Fruit fly (Drosophila melanogaster) whole organism, embryonic: Measurements from ENCODE around the gene Snx6.

Experiments used
- Abd-B ChIP-seq: fragments of 200-800 bp; sonication (Bioruptor generic); optimal IDR thresholded peaks from 2 replicates; lab custom pipeline; 2018; ENCODE audit warnings: missing biosample characterization, mild to moderate bottlenecking, missing genetic modification characterization, moderate library complexity
- CG14667 ChIP-seq: fragments of 200-800 bp; sonication (Bioruptor generic); IDR thresholded peaks from 2 replicates; pipeline ENCODE4 v1.3.6; 2022; ENCODE audit warnings: missing biosample characterization, missing genetic modification characterization
- CG15011 ChIP-seq: fragments of 200-800 bp; sonication (Bioruptor generic); optimal IDR thresholded peaks from 3 replicates; lab custom pipeline; 2018; ENCODE audit warnings: missing biosample characterization, mild to moderate bottlenecking, missing genetic modification characterization
- CG1647 ChIP-seq: fragments of 200-800 bp; sonication (Bioruptor generic); optimal IDR thresholded peaks from 3 replicates; lab custom pipeline; 2016; ENCODE audit warnings: missing biosample characterization, missing genetic modification characterization
- CG16813 ChIP-seq: fragments of 200-800 bp; sonication (Bioruptor generic); IDR thresholded peaks from 3 replicates; pipeline ENCODE4 v1.3.6; 2022; ENCODE audit warnings: missing biosample characterization, missing genetic modification characterization; ENCODE audit not compliant: partially characterized antibody
- CG2129 ChIP-seq: fragments of 200-800 bp; sonication (Bioruptor generic); IDR thresholded peaks from 2 replicates; pipeline ENCODE4 v1.3.6; 2022; ENCODE audit warnings: missing biosample characterization, missing genetic modification characterization; ENCODE audit not compliant: partially characterized antibody
- CG4404 ChIP-seq: fragments of 200-800 bp; sonication (Bioruptor generic); IDR thresholded peaks from 2 replicates; pipeline ENCODE4 v1.3.6; 2022; ENCODE audit warnings: missing biosample characterization, missing genetic modification characterization
- CG4617 ChIP-seq: fragments of 200-800 bp; sonication (Bioruptor generic); optimal IDR thresholded peaks from 3 replicates; lab custom pipeline; 2016; ENCODE audit warnings: missing biosample characterization, missing genetic modification characterization, borderline replicate concordance
- CG6791 ChIP-seq: fragments of 200-800 bp; sonication (Bioruptor generic); IDR thresholded peaks from 3 replicates; pipeline ENCODE4 v1.3.6; 2022; ENCODE audit warnings: missing biosample characterization, missing genetic modification characterization; ENCODE audit not compliant: partially characterized antibody
- CG7839 ChIP-seq: fragments of 200-800 bp; sonication (Bioruptor generic); optimal IDR thresholded peaks from 3 replicates; lab custom pipeline; 2018; ENCODE audit warnings: missing biosample characterization, mild to moderate bottlenecking, missing genetic modification characterization, moderate library complexity
- CG7987 ChIP-seq: fragments of 200-800 bp; sonication (Bioruptor generic); optimal IDR thresholded peaks from 2 replicates; lab custom pipeline; 2018; ENCODE audit warnings: missing biosample characterization, mild to moderate bottlenecking, missing genetic modification characterization, moderate library complexity
- CG8359 ChIP-seq: fragments of 200-800 bp; sonication (Bioruptor generic); optimal IDR thresholded peaks from 2 replicates; lab custom pipeline; 2017; ENCODE audit warnings: missing biosample characterization, mild to moderate bottlenecking, missing genetic modification characterization, borderline replicate concordance
- CG8478 ChIP-seq: fragments of >200 bp; optimal IDR thresholded peaks from 2 replicates; lab custom pipeline; 2018
- CG8765 ChIP-seq: fragments of 200-800 bp; sonication (Bioruptor generic); IDR thresholded peaks from 2 replicates; pipeline ENCODE4 v1.3.6; 2022; ENCODE audit warnings: missing biosample characterization, missing genetic modification characterization
- CHES-1-like ChIP-seq: fragments of 200-800 bp; sonication (Bioruptor generic); optimal IDR thresholded peaks from 2 replicates; lab custom pipeline; 2016; ENCODE audit warnings: missing biosample characterization, missing genetic modification characterization
- D19B ChIP-seq: fragments of 200-800 bp; sonication (Bioruptor generic); optimal IDR thresholded peaks from 2 replicates; lab custom pipeline; 2017; ENCODE audit warnings: missing biosample characterization, mild to moderate bottlenecking, missing genetic modification characterization
- Dip3 ChIP-seq: fragments of 200-800 bp; sonication (Bioruptor generic); optimal IDR thresholded peaks from 3 replicates; lab custom pipeline; 2016; ENCODE audit warnings: missing biosample characterization, missing genetic modification characterization
- Doc2 ChIP-seq: fragments of 200-800 bp; sonication (Bioruptor generic); IDR thresholded peaks from 2 replicates; pipeline ENCODE4 v1.3.6; 2022; ENCODE audit warnings: missing biosample characterization, missing genetic modification characterization
- Doc3 ChIP-seq: fragments of 200-800 bp; sonication (Bioruptor generic); IDR thresholded peaks from 3 replicates; pipeline ENCODE4 v1.3.6; 2022; ENCODE audit warnings: missing biosample characterization, missing genetic modification characterization; ENCODE audit not compliant: partially characterized antibody
- E2f2 ChIP-seq: fragments of 200-800 bp; sonication (Bioruptor generic); IDR thresholded peaks from 2 replicates; pipeline ENCODE4 v1.3.6; 2022; ENCODE audit warnings: missing biosample characterization, missing genetic modification characterization
- Eip74EF ChIP-seq, 2 experiments: fragments of 200-800 bp in 1 of 2; fragments of >200 bp in 1 of 2; sonication (Bioruptor generic) in 1 of 2; optimal IDR thresholded peaks; 2 replicates each; lab custom pipeline; 2017 to 2019; ENCODE audit warnings: missing biosample characterization in 2 of 2, missing genetic modification characterization in 2 of 2, mild to moderate bottlenecking in 1 of 2, moderate library complexity in 1 of 2
- Elba2 ChIP-seq: fragments of 200-800 bp; sonication (Bioruptor generic); optimal IDR thresholded peaks from 3 replicates; lab custom pipeline; 2016; ENCODE audit warnings: missing biosample characterization, missing genetic modification characterization
- Fer3 ChIP-seq: fragments of 200-800 bp; sonication (Bioruptor generic); optimal IDR thresholded peaks from 2 replicates; lab custom pipeline; 2018; ENCODE audit warnings: missing biosample characterization, mild to moderate bottlenecking, missing genetic modification characterization, moderate library complexity
- Hmr ChIP-seq: fragments of 200-800 bp; sonication (Bioruptor generic); optimal IDR thresholded peaks from 3 replicates; lab custom pipeline; 2017; ENCODE audit warnings: mild to moderate bottlenecking, missing biosample characterization, missing genetic modification reagents, missing genetic modification characterization
- Hr39 ChIP-seq: fragments of >200 bp; optimal IDR thresholded peaks from 2 replicates; lab custom pipeline; 2017
- Kr ChIP-seq: fragments of 200-800 bp; sonication (Bioruptor generic); optimal IDR thresholded peaks from 2 replicates; lab custom pipeline; 2017; ENCODE audit warnings: missing biosample characterization, mild to moderate bottlenecking, missing genetic modification characterization
- Lim3 ChIP-seq: fragments of 200-800 bp; sonication (Bioruptor generic); IDR thresholded peaks from 2 replicates; pipeline ENCODE4 v1.3.6; 2022; ENCODE audit warnings: missing biosample characterization, missing genetic modification characterization
- Oaz ChIP-seq: fragments of 200-800 bp; sonication (Bioruptor generic); IDR thresholded peaks from 2 replicates; pipeline ENCODE4 v1.3.6; 2022; ENCODE audit warnings: missing biosample characterization, missing genetic modification characterization
- abd-A ChIP-seq: fragments of 200-800 bp; sonication (Bioruptor generic); optimal IDR thresholded peaks from 3 replicates; lab custom pipeline; 2019; ENCODE audit warnings: missing biosample characterization, mild to moderate bottlenecking, missing genetic modification characterization, moderate library complexity
- bbx ChIP-seq: fragments of 200-800 bp; sonication (Bioruptor generic); IDR thresholded peaks from 2 replicates; pipeline ENCODE4 v1.3.6; 2022; ENCODE audit warnings: missing biosample characterization, missing genetic modification characterization; ENCODE audit not compliant: partially characterized antibody
- dati ChIP-seq: fragments of 200-800 bp; sonication (Bioruptor generic); IDR thresholded peaks from 2 replicates; pipeline ENCODE4 v1.3.6; 2022; ENCODE audit warnings: missing biosample characterization, missing genetic modification characterization
- dm ChIP-seq: fragments of 200-800 bp; sonication (Bioruptor generic); optimal IDR thresholded peaks from 3 replicates; lab custom pipeline; 2016; ENCODE audit warnings: missing biosample characterization, missing genetic modification characterization
- dmrt11E ChIP-seq: fragments of 200-800 bp; sonication (Bioruptor generic); optimal IDR thresholded peaks from 3 replicates; lab custom pipeline; 2018; ENCODE audit warnings: missing biosample characterization, mild to moderate bottlenecking, missing genetic modification characterization, moderate library complexity
- en ChIP-seq: fragments of 200-800 bp; sonication (Bioruptor generic); optimal IDR thresholded peaks from 2 replicates; lab custom pipeline; 2016; ENCODE audit warnings: missing biosample characterization, missing genetic modification characterization
- fd3F ChIP-seq: fragments of 200-800 bp; sonication (Bioruptor generic); optimal IDR thresholded peaks from 2 replicates; lab custom pipeline; 2018; ENCODE audit warnings: missing biosample characterization, mild to moderate bottlenecking, missing genetic modification characterization, moderate library complexity
- ftz-f1 ChIP-seq: fragments of 200-800 bp; sonication (Bioruptor generic); optimal IDR thresholded peaks from 2 replicates; lab custom pipeline; 2016; ENCODE audit warnings: missing biosample characterization, missing genetic modification characterization
- gsb-n ChIP-seq: fragments of 200-800 bp; sonication (Bioruptor generic); optimal IDR thresholded peaks from 3 replicates; lab custom pipeline; 2018; ENCODE audit warnings: missing biosample characterization, mild to moderate bottlenecking, missing genetic modification characterization
- gt ChIP-seq: fragments of 200-800 bp; sonication (Bioruptor generic); IDR thresholded peaks from 2 replicates; pipeline ENCODE4 v1.3.6; 2022; ENCODE audit warnings: missing biosample characterization, missing genetic modification characterization
- knrl ChIP-seq: fragments of 200-800 bp; sonication (Bioruptor generic); IDR thresholded peaks from 3 replicates; pipeline ENCODE4 v1.3.6; 2022; ENCODE audit warnings: missing biosample characterization, missing genetic modification characterization; ENCODE audit not compliant: partially characterized antibody
- lab ChIP-seq: fragments of 200-800 bp; sonication (Bioruptor generic); optimal IDR thresholded peaks from 3 replicates; lab custom pipeline; 2017; ENCODE audit warnings: missing biosample characterization, missing genetic modification characterization, mild to moderate bottlenecking, moderate library complexity, missing genetic modification reagents
- mam ChIP-seq: fragments of 200-800 bp; sonication (Bioruptor generic); optimal IDR thresholded peaks from 3 replicates; lab custom pipeline; 2016; ENCODE audit warnings: missing biosample characterization, missing genetic modification characterization
- nau ChIP-seq: fragments of 200-800 bp; sonication (Bioruptor generic); optimal IDR thresholded peaks from 3 replicates; lab custom pipeline; 2017; ENCODE audit warnings: missing biosample characterization, mild to moderate bottlenecking, missing genetic modification characterization, missing genetic modification reagents
- pb ChIP-seq: fragments of 200-800 bp; sonication (Bioruptor generic); optimal IDR thresholded peaks from 3 replicates; lab custom pipeline; 2016; ENCODE audit warnings: missing biosample characterization, missing genetic modification characterization
- salm ChIP-seq: fragments of 200-800 bp; sonication (Bioruptor generic); optimal IDR thresholded peaks from 2 replicates; lab custom pipeline; 2018; ENCODE audit warnings: missing biosample characterization, mild to moderate bottlenecking, missing genetic modification characterization
- sima ChIP-seq: fragments of 200-800 bp; sonication (Bioruptor generic); optimal IDR thresholded peaks from 2 replicates; lab custom pipeline; 2016; ENCODE audit warnings: missing biosample characterization, missing genetic modification characterization
- sna ChIP-seq: fragments of 200-800 bp; sonication (Bioruptor generic); IDR thresholded peaks from 2 replicates; pipeline ENCODE4 v1.3.6; 2022; ENCODE audit warnings: missing biosample characterization, missing genetic modification characterization; ENCODE audit not compliant: partially characterized antibody
- stwl ChIP-seq: fragments of 200-800 bp; sonication (Bioruptor generic); optimal IDR thresholded peaks from 3 replicates; lab custom pipeline; 2018; ENCODE audit warnings: missing biosample characterization, mild to moderate bottlenecking, missing genetic modification characterization, moderate library complexity
- toy ChIP-seq: fragments of 200-800 bp; sonication (Bioruptor generic); IDR thresholded peaks from 2 replicates; pipeline ENCODE4 v1.3.6; 2022; ENCODE audit warnings: missing biosample characterization, missing genetic modification characterization
- unpg ChIP-seq: fragments of 200-800 bp; sonication (Bioruptor generic); optimal IDR thresholded peaks from 3 replicates; lab custom pipeline; 2018; ENCODE audit warnings: missing biosample characterization, mild to moderate bottlenecking, missing genetic modification characterization, moderate library complexity
- vvl ChIP-seq: fragments of 200-800 bp; sonication (Bioruptor generic); IDR thresholded peaks from 2 replicates; pipeline ENCODE4 v1.3.6; 2022; ENCODE audit warnings: missing biosample characterization, missing genetic modification characterization

The Snx6 gene

DNA sequence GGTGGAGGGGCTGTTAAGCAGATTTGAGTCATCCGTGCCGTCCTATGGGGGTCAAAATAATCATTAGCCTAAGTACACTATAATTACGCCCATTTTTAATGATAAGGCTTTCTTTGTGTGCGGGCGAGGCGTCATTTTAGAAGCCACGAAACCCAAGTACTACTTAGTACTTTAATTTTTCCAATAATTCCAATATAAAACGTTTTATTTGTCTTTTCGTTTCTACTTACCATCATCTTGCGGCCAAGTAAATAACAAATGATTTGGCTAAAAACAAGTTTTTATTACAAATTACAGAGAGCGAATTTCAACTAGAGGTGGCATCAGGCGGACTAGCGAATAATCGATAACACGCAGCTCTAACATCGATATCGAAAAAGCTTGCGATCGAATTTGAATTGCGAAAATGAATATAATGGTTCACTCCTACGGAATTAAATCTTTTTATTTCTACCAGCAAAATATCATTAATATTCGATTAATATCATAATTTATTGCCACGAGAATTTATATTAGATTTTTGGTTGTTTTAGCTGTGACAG lies at the start of gene Snx6 (continued):
- TF ChIP-seq salm (tag; lab: Kevin White, UChicago) (no peak), abd-A (tag; lab: Kevin White, UChicago) (no peak), gt (no peak), Lim3 (GFP tag; lab: Robert Waterston, UW) (no peak), Hmr (GFP tag; lab: Kevin White, UChicago) (no peak), Doc3 (GFP tag; lab: Robert Waterston, UW) (peak; percentile 65), Elba2 (GFP tag; lab: Kevin White, UChicago) (no peak), CG6791 (peak; percentile 58; the same call in 2 of the 3 replicates), sima (GFP tag; lab: Kevin White, UChicago) (no peak), CG4404 (GFP tag; lab: Robert Waterston, UW) (no peak), Oaz (no peak), CG2129 (GFP tag; lab: Robert Waterston, UW) (peak; percentile 46; the same call in 1 of the 2 replicates), CG7987 (GFP tag; lab: Kevin White, UChicago) (no peak), unpg (GFP tag; lab: Kevin White, UChicago) (no peak), Kr (GFP tag; lab: Kevin White, UChicago) (no peak), bbx (GFP tag; lab: Robert Waterston, UW) (peak; percentile 70), CG8478 (lab: Kevin White, UChicago) (no peak), dmrt11E (tag; lab: Kevin White, UChicago) (no peak), CG1647 (no peak), Eip74EF (GFP tag; optimal IDR thresholded peaks at IDR 0.05; lab: Kevin White, UChicago) (no peak), CG8359 (GFP tag; lab: Kevin White, UChicago) (no peak), stwl (tag; lab: Kevin White, UChicago) (peak; percentile 62), CG7839 (no peak), CG14667 (GFP tag; lab: Robert Waterston, UW) (no peak), Hr39 (lab: Kevin White, UChicago) (no peak), CHES-1-like (GFP tag; lab: Kevin White, UChicago) (no peak), Fer3 (tag; lab: Kevin White, UChicago) (no peak), gsb-n (tag; lab: Kevin White, UChicago) (no peak), pb (GFP tag; lab: Kevin White, UChicago) (no peak), fd3F (GFP tag; lab: Kevin White, UChicago) (no peak), knrl (peak; percentile 40; the same call in 1 of the 3 replicates), Abd-B (GFP tag; lab: Kevin White, UChicago) (no peak), CG16813 (GFP tag; lab: Robert Waterston, UW) (peak; percentile 50; the same call in 1 of the 3 replicates), nau (GFP tag; lab: Kevin White, UChicago) (no peak), dm (no peak), E2f2 (GFP tag; lab: Robert Waterston, UW) (peak; percentile 91), D19B (GFP tag; lab: Kevin White, UChicago) (no peak), dati (GFP tag; lab: Robert Waterston, UW) (no peak), Doc2 (GFP tag; lab: Robert Waterston, UW) (no peak), sna (GFP tag; lab: Robert Waterston, UW) (peak; percentile 60; the same call in 1 of the 2 replicates), lab (GFP tag; lab: Kevin White, UChicago) (no peak), CG4617 (peak; percentile 25), CG8765 (GFP tag; lab: Robert Waterston, UW) (no peak), mam (no peak), toy (GFP tag; lab: Robert Waterston, UW) (no peak), CG15011 (no peak), ftz-f1 (GFP tag; lab: Kevin White, UChicago) (no peak), vvl (GFP tag; lab: Robert Waterston, UW) (no peak), Dip3 (no peak), en (GFP tag; lab: Kevin White, UChicago) (no peak)
